Worm (Caenorhabditis elegans): ENCODE results near the gene R02D5.4.
A peak's percentile ranks its signal among the peaks of the same experiment; 100 is the strongest.

DNA sequence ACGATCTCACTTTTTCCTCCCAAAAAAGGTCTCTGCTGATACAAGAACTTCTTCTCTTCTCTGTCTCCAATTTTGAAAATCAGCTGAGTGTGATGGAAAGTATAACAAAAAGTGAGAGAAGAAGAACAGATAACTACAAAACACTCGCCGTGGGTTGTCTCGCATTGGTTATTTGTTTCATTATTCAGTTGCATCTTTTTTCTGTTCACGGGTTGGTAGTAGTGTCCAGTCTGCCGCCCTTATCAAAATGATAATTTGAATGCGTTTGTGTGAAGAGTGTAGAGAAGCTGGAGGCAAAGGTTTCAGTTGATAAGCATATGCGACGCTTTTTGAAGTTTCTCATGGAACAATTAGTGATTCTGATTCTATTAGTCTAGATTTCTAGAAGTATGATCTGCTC, 18.6 kb upstream of the R02D5.4 start:
- TF ChIP-seq jun-1 (tag; optimal IDR thresholded peaks at IDR 0.05) (no peak), ztf-11 (tag; optimal IDR thresholded peaks at IDR 0.05) (no peak), mep-1 (tag; optimal IDR thresholded peaks at IDR 0.05) (peak; percentile 30), lin-15B (tag; optimal IDR thresholded peaks at IDR 0.05) (no peak), dpl-1 (GFP tag; optimal IDR thresholded peaks at IDR 0.05) (no peak), fos-1 (tag; optimal IDR thresholded peaks at IDR 0.05) (no peak), F37D6.2 (tag; optimal IDR thresholded peaks at IDR 0.05) (no peak), nhr-237 (tag; optimal IDR thresholded peaks at IDR 0.05) (no peak), pqm-1 (tag; optimal IDR thresholded peaks at IDR 0.05) (peak; percentile 95), pha-4 (GFP tag; IDR thresholded peaks at IDR 0.05) (no peak), pha-4 (tag; optimal IDR thresholded peaks at IDR 0.05) (no peak), mxl-2 (GFP tag; conservative IDR thresholded peaks at IDR 0.05) (no peak), hif-1 (tag; optimal IDR thresholded peaks at IDR 0.05) (no peak), fkh-10 (GFP tag; optimal IDR thresholded peaks at IDR 0.05) (no peak)

Data from whole organism, L4 larva.